Fruit fly (Drosophila melanogaster) whole organism, embryonic: ENCODE results near the gene Acp76A.

Experiments used
- Adf1 ChIP-seq: fragments of 200-800 bp; sonication (Bioruptor generic); IDR thresholded peaks from 2 replicates; pipeline ENCODE4 v1.3.6; 2022; ENCODE audit warnings: missing biosample characterization, missing genetic modification characterization
- Aef1 ChIP-seq: fragments of 200-800 bp; sonication (Bioruptor generic); IDR thresholded peaks from 3 replicates; pipeline ENCODE4 v1.3.6; 2022; ENCODE audit warnings: missing biosample characterization, missing genetic modification characterization
- Atf6 ChIP-seq: fragments of 200-800 bp; sonication (Bioruptor generic); IDR thresholded peaks from 2 replicates; pipeline ENCODE4 v1.3.6; 2022; ENCODE audit warnings: missing biosample characterization, missing genetic modification characterization
- Bgb ChIP-seq: fragments of 200-800 bp; sonication (Bioruptor generic); IDR thresholded peaks from 2 replicates; pipeline ENCODE4 v1.3.6; 2022; ENCODE audit warnings: missing biosample characterization, missing genetic modification characterization; ENCODE audit not compliant: partially characterized antibody
- Blimp-1 ChIP-seq: fragments of 200-800 bp; sonication (Bioruptor generic); optimal IDR thresholded peaks from 3 replicates; lab custom pipeline; 2018; ENCODE audit warnings: missing biosample characterization, missing genetic modification characterization, mild to moderate bottlenecking, moderate library complexity, missing genetic modification reagents
- CG10462 ChIP-seq: fragments of 200-800 bp; sonication (Bioruptor generic); optimal IDR thresholded peaks from 2 replicates; lab custom pipeline; 2016; ENCODE audit warnings: missing biosample characterization, missing genetic modification characterization
- CG14965 ChIP-seq: fragments of 200-800 bp; sonication (Bioruptor generic); optimal IDR thresholded peaks from 2 replicates; lab custom pipeline; 2016; ENCODE audit warnings: missing biosample characterization, missing genetic modification characterization, borderline replicate concordance
- CG1529 ChIP-seq: fragments of 200-800 bp; sonication (Bioruptor generic); optimal IDR thresholded peaks from 3 replicates; lab custom pipeline; 2018; ENCODE audit warnings: missing biosample characterization, missing genetic modification characterization
- CG15514 ChIP-seq: fragments of 200-800 bp; sonication (Bioruptor generic); optimal IDR thresholded peaks from 3 replicates; lab custom pipeline; 2017; ENCODE audit warnings: missing biosample characterization, missing genetic modification characterization, mild to moderate bottlenecking, moderate library complexity, missing genetic modification reagents
- CG15601 ChIP-seq: fragments of 200-800 bp; sonication (Bioruptor generic); optimal IDR thresholded peaks from 3 replicates; lab custom pipeline; 2019; ENCODE audit warnings: missing biosample characterization, mild to moderate bottlenecking, missing genetic modification characterization, moderate library complexity
- CG1832 ChIP-seq: fragments of 200-800 bp; sonication (Bioruptor generic); optimal IDR thresholded peaks from 2 replicates; lab custom pipeline; 2017; ENCODE audit warnings: missing biosample characterization, mild to moderate bottlenecking, missing genetic modification characterization, inconsistent platforms
- CG18619 ChIP-seq: fragments of 200-800 bp; sonication (Bioruptor generic); optimal IDR thresholded peaks from 3 replicates; lab custom pipeline; 2017; ENCODE audit warnings: missing biosample characterization, mild to moderate bottlenecking, missing genetic modification characterization
- CG2120 ChIP-seq: fragments of 200-800 bp; sonication (Bioruptor generic); optimal IDR thresholded peaks from 3 replicates; lab custom pipeline; 2016; ENCODE audit warnings: missing biosample characterization, missing genetic modification characterization
- CG2712 ChIP-seq: fragments of 200-800 bp; optimal IDR thresholded peaks from 3 replicates; lab custom pipeline; 2019; ENCODE audit warnings: missing biosample characterization, mild to moderate bottlenecking, missing genetic modification characterization, moderate library complexity
- CG2875 ChIP-seq: fragments of 200-800 bp; sonication (Bioruptor generic); optimal IDR thresholded peaks from 2 replicates; lab custom pipeline; 2017; ENCODE audit warnings: missing biosample characterization, mild to moderate bottlenecking, missing genetic modification characterization, missing genetic modification reagents
- CG3847 ChIP-seq: fragments of 200-800 bp; sonication (Bioruptor generic); IDR thresholded peaks from 2 replicates; pipeline ENCODE4 v1.3.6; 2022; ENCODE audit warnings: missing biosample characterization, missing genetic modification characterization
- CG4328 ChIP-seq: fragments of 200-800 bp; sonication (Bioruptor generic); optimal IDR thresholded peaks from 3 replicates; lab custom pipeline; 2017; ENCODE audit warnings: missing biosample characterization, missing genetic modification reagents, missing genetic modification characterization
- CG4617 ChIP-seq: fragments of 200-800 bp; sonication (Bioruptor generic); optimal IDR thresholded peaks from 3 replicates; lab custom pipeline; 2016; ENCODE audit warnings: missing biosample characterization, missing genetic modification characterization, borderline replicate concordance
- CG4854 ChIP-seq: fragments of 200-800 bp; sonication (Bioruptor generic); optimal IDR thresholded peaks from 2 replicates; lab custom pipeline; 2016; ENCODE audit warnings: missing biosample characterization, missing genetic modification characterization, inconsistent platforms
- CG7745 ChIP-seq: fragments of 200-800 bp; sonication (Bioruptor generic); optimal IDR thresholded peaks from 2 replicates; lab custom pipeline; 2018; ENCODE audit warnings: missing biosample characterization, mild to moderate bottlenecking, missing genetic modification characterization, moderate library complexity
- CTCF ChIP-seq: fragments of 200-800 bp; sonication (Bioruptor generic); optimal IDR thresholded peaks from 2 replicates; lab custom pipeline; 2017; ENCODE audit warnings: missing biosample characterization, mild to moderate bottlenecking, missing genetic modification characterization, moderate library complexity
- Fer3 ChIP-seq: fragments of 200-800 bp; sonication (Bioruptor generic); optimal IDR thresholded peaks from 2 replicates; lab custom pipeline; 2018; ENCODE audit warnings: missing biosample characterization, mild to moderate bottlenecking, missing genetic modification characterization, moderate library complexity
- GATAe ChIP-seq: fragments of 200-800 bp; sonication (Bioruptor generic); conservative IDR thresholded peaks from 2 replicates; pipeline ENCODE4 v1.3.6; 2022; ENCODE audit warnings: missing biosample characterization, missing genetic modification characterization
- HLH54F ChIP-seq: fragments of 200-800 bp; sonication (Bioruptor generic); optimal IDR thresholded peaks from 3 replicates; lab custom pipeline; 2016; ENCODE audit warnings: missing biosample characterization, missing genetic modification characterization
- Hand ChIP-seq: fragments of 200-800 bp; sonication (Bioruptor generic); optimal IDR thresholded peaks from 2 replicates; lab custom pipeline; 2017; ENCODE audit warnings: mild to moderate bottlenecking, missing biosample characterization, missing genetic modification reagents, missing genetic modification characterization
- Hmr ChIP-seq: fragments of 200-800 bp; sonication (Bioruptor generic); optimal IDR thresholded peaks from 3 replicates; lab custom pipeline; 2017; ENCODE audit warnings: mild to moderate bottlenecking, missing biosample characterization, missing genetic modification reagents, missing genetic modification characterization
- Nf-YC ChIP-seq: fragments of 200-800 bp; optimal IDR thresholded peaks from 3 replicates; lab custom pipeline; 2019; ENCODE audit warnings: missing biosample characterization, mild to moderate bottlenecking, missing genetic modification characterization, moderate library complexity
- ac ChIP-seq: fragments of 200-800 bp; sonication (Bioruptor generic); optimal IDR thresholded peaks from 3 replicates; lab custom pipeline; 2017; ENCODE audit warnings: missing biosample characterization, mild to moderate bottlenecking, missing genetic modification characterization
- bcd ChIP-seq: fragments of 200-800 bp; sonication (Bioruptor generic); optimal IDR thresholded peaks from 2 replicates; lab custom pipeline; 2017; ENCODE audit warnings: missing biosample characterization, mild to moderate bottlenecking, missing genetic modification characterization
- cg ChIP-seq: fragments of 200-800 bp; sonication (Bioruptor generic); optimal IDR thresholded peaks from 3 replicates; lab custom pipeline; 2019; ENCODE audit warnings: missing biosample characterization, mild to moderate bottlenecking, missing genetic modification characterization, moderate library complexity
- ewg ChIP-seq: fragments of 200-800 bp; sonication (Bioruptor generic); optimal IDR thresholded peaks from 3 replicates; lab custom pipeline; 2017; ENCODE audit warnings: mild to moderate bottlenecking, missing biosample characterization, missing genetic modification reagents, missing genetic modification characterization
- fd96Cb ChIP-seq: fragments of 200-800 bp; sonication (Bioruptor generic); optimal IDR thresholded peaks from 2 replicates; lab custom pipeline; 2018; ENCODE audit warnings: missing biosample characterization, mild to moderate bottlenecking, missing genetic modification characterization, moderate library complexity
- gt ChIP-seq: fragments of 200-800 bp; sonication (Bioruptor generic); IDR thresholded peaks from 2 replicates; pipeline ENCODE4 v1.3.6; 2022; ENCODE audit warnings: missing biosample characterization, missing genetic modification characterization
- ind ChIP-seq: fragments of 200-800 bp; sonication (Bioruptor generic); optimal IDR thresholded peaks from 3 replicates; lab custom pipeline; 2016; ENCODE audit warnings: missing biosample characterization, missing genetic modification characterization
- jigr1 ChIP-seq: fragments of 200-800 bp; sonication (Bioruptor generic); IDR thresholded peaks from 3 replicates; pipeline ENCODE4 v1.3.6; 2022; ENCODE audit warnings: missing biosample characterization, missing genetic modification characterization
- pho ChIP-seq: fragments of 200-800 bp; sonication (Bioruptor generic); optimal IDR thresholded peaks from 2 replicates; lab custom pipeline; 2016; ENCODE audit warnings: missing biosample characterization, missing genetic modification characterization
- scrt ChIP-seq: fragments of 200-800 bp; sonication (Bioruptor generic); optimal IDR thresholded peaks from 2 replicates; lab custom pipeline; 2018; ENCODE audit warnings: missing biosample characterization, mild to moderate bottlenecking, missing genetic modification characterization, moderate library complexity
- sim ChIP-seq: fragments of 200-800 bp; sonication (Bioruptor generic); IDR thresholded peaks from 2 replicates; pipeline ENCODE4 v1.3.6; 2022; ENCODE audit warnings: missing biosample characterization, missing genetic modification characterization
- sisA ChIP-seq: fragments of 200-800 bp; sonication (Bioruptor generic); IDR thresholded peaks from 2 replicates; pipeline ENCODE4 v1.3.6; 2022; ENCODE audit warnings: missing biosample characterization, missing genetic modification characterization
- so ChIP-seq: fragments of 200-800 bp; sonication (Bioruptor generic); IDR thresholded peaks from 3 replicates; pipeline ENCODE4 v1.3.6; 2022; ENCODE audit warnings: missing biosample characterization, missing genetic modification characterization
- tap ChIP-seq: fragments of 200-800 bp; optimal IDR thresholded peaks from 3 replicates; lab custom pipeline; 2019; ENCODE audit warnings: missing biosample characterization, mild to moderate bottlenecking, missing genetic modification characterization, moderate library complexity

The Acp76A gene

dm6 chr3L:19087369-19088275 is 35.8 kb upstream of the Acp76A start (continued):
- TF ChIP-seq CG1832 (GFP tag; lab: Kevin White, UChicago) (peak; percentile 12), jigr1 (GFP tag; lab: Robert Waterston, UW) (no peak), fd96Cb (tag; lab: Kevin White, UChicago) (peak; percentile 44), CG4328 (GFP tag; lab: Kevin White, UChicago) (no peak), CG7745 (tag; lab: Kevin White, UChicago) (no peak), CG4854 (GFP tag; lab: Kevin White, UChicago) (no peak), Blimp-1 (GFP tag; lab: Kevin White, UChicago) (peak; percentile 42), CG15514 (peak; percentile 19), tap (tag; lab: Kevin White, UChicago) (peak; percentile 25), CG10462 (GFP tag; lab: Kevin White, UChicago) (no peak), Hand (peak; percentile 33), sisA (no peak), CG15601 (peak; percentile 1), CG2712 (tag; lab: Kevin White, UChicago) (peak; percentile 66), Atf6 (GFP tag; lab: Robert Waterston, UW) (0 out of 2 replicates have a peak, but pooled peaks have one; percentile 29), CG1529 (GFP tag; lab: Kevin White, UChicago) (no peak), ewg (peak; percentile 76), HLH54F (GFP tag; lab: Kevin White, UChicago) (no peak), so (GFP tag; lab: Robert Waterston, UW) (no peak), scrt (GFP tag; lab: Kevin White, UChicago) (peak; percentile 17), CG2875 (GFP tag; lab: Kevin White, UChicago) (no peak), gt (GFP tag; lab: Robert Waterston, UW) (no peak), bcd (peak; percentile 17), CG18619 (peak; percentile 21), sim (no peak), Adf1 (GFP tag; lab: Robert Waterston, UW) (peak; percentile 28; the same call in 1 of the 2 replicates), CG2120 (GFP tag; lab: Kevin White, UChicago) (peak; percentile 31), CG14965 (GFP tag; lab: Kevin White, UChicago) (no peak), CG4617 (GFP tag; lab: Kevin White, UChicago) (no peak), ind (GFP tag; lab: Kevin White, UChicago) (peak; percentile 27), Hmr (GFP tag; lab: Kevin White, UChicago) (peak; percentile 69), CG3847 (no peak), pho (GFP tag; lab: Kevin White, UChicago) (no peak), Bgb (GFP tag; lab: Robert Waterston, UW) (no peak), cg (GFP tag; lab: Kevin White, UChicago) (no peak), Nf-YC (tag; lab: Kevin White, UChicago) (no peak), CTCF (GFP tag; lab: Kevin White, UChicago) (no peak), Aef1 (no peak), GATAe (GFP tag; lab: Robert Waterston, UW) (no peak), ac (GFP tag; lab: Kevin White, UChicago) (no peak), Fer3 (tag; lab: Kevin White, UChicago) (peak; percentile 37)
